Worm (Caenorhabditis elegans): ENCODE measurements around the gene Y6E2A.4.

- TF ChIP-seq nfya-1 (tag; optimal IDR thresholded peaks at IDR 0.05), result no peak
- TF ChIP-seq ceh-48 (tag; optimal IDR thresholded peaks at IDR 0.05), result no peak
Measured at ce11 chrV:15707982-15708381, 8.6 kb downstream of the Y6E2A.4 start.
